Fruit fly (Drosophila melanogaster) whole organism, embryonic: Measurements from ENCODE around the gene rut.

Source experiments
- Abd-B ChIP-seq: fragments of 200-800 bp; sonication (Bioruptor generic); optimal IDR thresholded peaks from 2 replicates; lab custom pipeline; 2018; ENCODE audit warnings: missing biosample characterization, mild to moderate bottlenecking, missing genetic modification characterization, moderate library complexity
- CG10431 ChIP-seq: fragments of 200-800 bp; sonication (Bioruptor generic); optimal IDR thresholded peaks from 3 replicates; lab custom pipeline; 2018; ENCODE audit warnings: missing biosample characterization, mild to moderate bottlenecking, missing genetic modification characterization
- CG11085 ChIP-seq: fragments of 200-800 bp; sonication (Bioruptor generic); IDR thresholded peaks from 2 replicates; pipeline ENCODE4 v1.3.6; 2022; ENCODE audit warnings: missing biosample characterization, missing genetic modification characterization
- CG11723 ChIP-seq: fragments of 200-800 bp; sonication (Bioruptor generic); optimal IDR thresholded peaks from 2 replicates; lab custom pipeline; 2017; ENCODE audit warnings: missing biosample characterization, mild to moderate bottlenecking, missing genetic modification characterization
- CG12071 ChIP-seq: fragments of 200-800 bp; sonication (Bioruptor generic); optimal IDR thresholded peaks from 3 replicates; lab custom pipeline; 2018; ENCODE audit warnings: missing biosample characterization, mild to moderate bottlenecking, missing genetic modification characterization
- CG14667 ChIP-seq: fragments of 200-800 bp; sonication (Bioruptor generic); IDR thresholded peaks from 2 replicates; pipeline ENCODE4 v1.3.6; 2022; ENCODE audit warnings: missing biosample characterization, missing genetic modification characterization
- CG15073 ChIP-seq: fragments of 200-800 bp; sonication (Bioruptor generic); optimal IDR thresholded peaks from 2 replicates; lab custom pipeline; 2016; ENCODE audit warnings: missing biosample characterization, missing genetic modification characterization
- CG1603 ChIP-seq: fragments of 200-800 bp; sonication (Bioruptor generic); optimal IDR thresholded peaks from 2 replicates; lab custom pipeline; 2019; ENCODE audit warnings: missing biosample characterization, mild to moderate bottlenecking, missing genetic modification characterization, moderate library complexity
- CG18619 ChIP-seq: fragments of 200-800 bp; sonication (Bioruptor generic); optimal IDR thresholded peaks from 3 replicates; lab custom pipeline; 2017; ENCODE audit warnings: missing biosample characterization, mild to moderate bottlenecking, missing genetic modification characterization
- CG2129 ChIP-seq: fragments of 200-800 bp; sonication (Bioruptor generic); IDR thresholded peaks from 2 replicates; pipeline ENCODE4 v1.3.6; 2022; ENCODE audit warnings: missing biosample characterization, missing genetic modification characterization; ENCODE audit not compliant: partially characterized antibody
- CG2889 ChIP-seq: fragments of 200-800 bp; sonication (Bioruptor generic); IDR thresholded peaks from 3 replicates; pipeline ENCODE4 v1.3.6; 2022; ENCODE audit warnings: missing biosample characterization, missing genetic modification characterization
- CG32772 ChIP-seq: fragments of 200-800 bp; sonication (Bioruptor generic); IDR thresholded peaks from 2 replicates; pipeline ENCODE4 v1.3.6; 2022; ENCODE audit warnings: missing biosample characterization, missing genetic modification characterization
- CG34422 ChIP-seq: fragments of 200-800 bp; sonication (Bioruptor generic); IDR thresholded peaks from 3 replicates; pipeline ENCODE4 v1.3.6; 2022; ENCODE audit warnings: missing biosample characterization, missing genetic modification characterization
- CG3995 ChIP-seq: fragments of 200-800 bp; sonication (Bioruptor generic); optimal IDR thresholded peaks from 3 replicates; lab custom pipeline; 2016; ENCODE audit warnings: missing biosample characterization, missing genetic modification characterization
- CG4707 ChIP-seq: fragments of 200-800 bp; sonication (Bioruptor generic); optimal IDR thresholded peaks from 2 replicates; lab custom pipeline; 2018; ENCODE audit warnings: missing biosample characterization, mild to moderate bottlenecking, missing genetic modification characterization, moderate library complexity
- CG5245 ChIP-seq: fragments of 200-800 bp; sonication (Bioruptor generic); optimal IDR thresholded peaks from 3 replicates; lab custom pipeline; 2016; ENCODE audit warnings: missing biosample characterization, missing genetic modification characterization
- CG7556 ChIP-seq: fragments of 200-800 bp; sonication (Bioruptor generic); optimal IDR thresholded peaks from 2 replicates; lab custom pipeline; 2017; ENCODE audit warnings: missing biosample characterization, mild to moderate bottlenecking, missing genetic modification characterization
- CG9727 ChIP-seq: fragments of 200-800 bp; sonication (Bioruptor generic); optimal IDR thresholded peaks from 3 replicates; lab custom pipeline; 2017; ENCODE audit warnings: missing biosample characterization, mild to moderate bottlenecking, missing genetic modification characterization
- Doc2 ChIP-seq: fragments of 200-800 bp; sonication (Bioruptor generic); IDR thresholded peaks from 2 replicates; pipeline ENCODE4 v1.3.6; 2022; ENCODE audit warnings: missing biosample characterization, missing genetic modification characterization
- Dp ChIP-seq: fragments of 200-800 bp; sonication (Bioruptor generic); optimal IDR thresholded peaks from 2 replicates; lab custom pipeline; 2018; ENCODE audit warnings: missing biosample characterization, mild to moderate bottlenecking, missing genetic modification characterization, moderate library complexity
- Ets97D ChIP-seq: fragments of 200-800 bp; sonication (Bioruptor generic); optimal IDR thresholded peaks from 3 replicates; lab custom pipeline; 2016; ENCODE audit warnings: missing biosample characterization, missing genetic modification characterization
- Lhr ChIP-seq: fragments of 200-800 bp; sonication (Bioruptor generic); optimal IDR thresholded peaks from 3 replicates; lab custom pipeline; 2017; ENCODE audit warnings: mild to moderate bottlenecking, missing biosample characterization, missing genetic modification reagents, missing genetic modification characterization
- NFAT ChIP-seq: fragments of 200-800 bp; sonication (Bioruptor generic); IDR thresholded peaks from 2 replicates; pipeline ENCODE4 v1.3.6; 2022; ENCODE audit warnings: missing biosample characterization, missing genetic modification characterization
- NfI ChIP-seq: fragments of 200-800 bp; sonication (Bioruptor generic); optimal IDR thresholded peaks from 3 replicates; lab custom pipeline; 2018; ENCODE audit warnings: missing biosample characterization, mild to moderate bottlenecking, missing genetic modification characterization, moderate library complexity
- Opbp ChIP-seq: fragments of 200-800 bp; sonication (Bioruptor generic); IDR thresholded peaks from 3 replicates; pipeline ENCODE4 v1.3.6; 2022; ENCODE audit warnings: missing biosample characterization, missing genetic modification characterization; ENCODE audit not compliant: partially characterized antibody
- Rx ChIP-seq: fragments of 200-800 bp; sonication (Bioruptor generic); IDR thresholded peaks from 2 replicates; pipeline ENCODE4 v1.3.6; 2022; ENCODE audit warnings: missing biosample characterization, missing genetic modification characterization
- Sin3A ChIP-seq: fragments of >200 bp; optimal IDR thresholded peaks from 2 replicates; lab custom pipeline; 2018
- Sry-δ ChIP-seq: fragments of 200-800 bp; sonication (Bioruptor generic); optimal IDR thresholded peaks from 2 replicates; lab custom pipeline; 2016; ENCODE audit warnings: missing biosample characterization, missing genetic modification characterization
- Trl ChIP-seq, 3 experiments: fragments of >200 bp in 2 of 3; fragments of 200-800 bp in 1 of 3; sonication (Bioruptor generic) in 1 of 3; optimal IDR thresholded peaks; 2 replicates in 1 of 3; 3 replicates in 2 of 3; lab custom pipeline; 2016 to 2017; ENCODE audit warnings: missing biosample characterization in 1 of 3, missing genetic modification characterization in 1 of 3
- ab ChIP-seq: fragments of 200-800 bp; sonication (Bioruptor generic); optimal IDR thresholded peaks from 2 replicates; lab custom pipeline; 2016; ENCODE audit warnings: missing biosample characterization, missing genetic modification characterization
- ato ChIP-seq: fragments of 200-800 bp; sonication (Bioruptor generic); IDR thresholded peaks from 2 replicates; pipeline ENCODE4 v1.3.6; 2022; ENCODE audit warnings: missing biosample characterization, missing genetic modification characterization; ENCODE audit not compliant: partially characterized antibody
- bab2 ChIP-seq: fragments of 200-800 bp; sonication (Bioruptor generic); optimal IDR thresholded peaks from 2 replicates; lab custom pipeline; 2016; ENCODE audit warnings: missing biosample characterization, missing genetic modification characterization
- bcd ChIP-seq: fragments of 200-800 bp; sonication (Bioruptor generic); optimal IDR thresholded peaks from 2 replicates; lab custom pipeline; 2017; ENCODE audit warnings: missing biosample characterization, mild to moderate bottlenecking, missing genetic modification characterization
- btn ChIP-seq: fragments of 200-800 bp; sonication (Bioruptor generic); optimal IDR thresholded peaks from 2 replicates; lab custom pipeline; 2016; ENCODE audit warnings: missing biosample characterization, missing genetic modification characterization
- ci ChIP-seq: fragments of 200-800 bp; sonication (Bioruptor generic); IDR thresholded peaks from 3 replicates; pipeline ENCODE4 v1.3.6; 2022; ENCODE audit warnings: missing biosample characterization, missing genetic modification characterization
- dati ChIP-seq: fragments of 200-800 bp; sonication (Bioruptor generic); IDR thresholded peaks from 2 replicates; pipeline ENCODE4 v1.3.6; 2022; ENCODE audit warnings: missing biosample characterization, missing genetic modification characterization
- fd102C ChIP-seq: fragments of 200-800 bp; sonication (Bioruptor generic); optimal IDR thresholded peaks from 2 replicates; lab custom pipeline; 2018; ENCODE audit warnings: missing biosample characterization, mild to moderate bottlenecking, missing genetic modification characterization, moderate library complexity
- gce ChIP-seq: fragments of 200-800 bp; sonication (Bioruptor generic); IDR thresholded peaks from 3 replicates; pipeline ENCODE4 v1.3.6; 2022; ENCODE audit warnings: missing biosample characterization, missing genetic modification characterization
- hkb ChIP-seq, 2 experiments: fragments of 200-800 bp in 1 of 2; fragments of >200 bp in 1 of 2; sonication (Bioruptor generic) in 1 of 2; IDR thresholded peaks in 1 of 2; optimal IDR thresholded peaks in 1 of 2; 2 replicates each; pipeline versions ENCODE4 v1.3.6 to Lab custom; 2017 to 2022; ENCODE audit warnings: missing biosample characterization in 1 of 2, missing genetic modification characterization in 1 of 2
- lmd ChIP-seq: fragments of 200-800 bp; sonication (Bioruptor generic); IDR thresholded peaks from 2 replicates; pipeline ENCODE4 v1.3.6; 2022; ENCODE audit warnings: missing biosample characterization, missing genetic modification characterization
- luna ChIP-seq: fragments of 200-800 bp; sonication (Bioruptor generic); optimal IDR thresholded peaks from 2 replicates; lab custom pipeline; 2016; ENCODE audit warnings: missing biosample characterization, missing genetic modification characterization
- psq ChIP-seq: fragments of 200-800 bp; sonication (Bioruptor generic); optimal IDR thresholded peaks from 2 replicates; lab custom pipeline; 2017; ENCODE audit warnings: missing biosample characterization, missing genetic modification characterization
- pum ChIP-seq: fragments of 200-800 bp; sonication (Bioruptor generic); optimal IDR thresholded peaks from 2 replicates; lab custom pipeline; 2016; ENCODE audit warnings: missing biosample characterization, missing genetic modification characterization
- ranshi ChIP-seq: fragments of 200-800 bp; sonication (Bioruptor generic); IDR thresholded peaks from 2 replicates; pipeline ENCODE4 v1.3.6; 2022; ENCODE audit warnings: missing biosample characterization, missing genetic modification characterization
- ro ChIP-seq: fragments of 200-800 bp; sonication (Bioruptor generic); IDR thresholded peaks from 2 replicates; pipeline ENCODE4 v1.3.6; 2022; ENCODE audit warnings: missing biosample characterization, missing genetic modification characterization
- ssp ChIP-seq: fragments of 200-800 bp; sonication (Bioruptor generic); IDR thresholded peaks from 2 replicates; pipeline ENCODE4 v1.3.6; 2022; ENCODE audit warnings: missing biosample characterization, missing genetic modification characterization
- tll ChIP-seq, 2 experiments: fragments of 200-800 bp in 1 of 2; fragments of >200 bp in 1 of 2; sonication (Bioruptor generic) in 1 of 2; optimal IDR thresholded peaks; 2 replicates each; lab custom pipeline; 2017 to 2019; ENCODE audit warnings: missing biosample characterization in 2 of 2, missing genetic modification characterization in 2 of 2, mild to moderate bottlenecking in 1 of 2, moderate library complexity in 1 of 2
- tup ChIP-seq: fragments of 200-800 bp; sonication (Bioruptor generic); optimal IDR thresholded peaks from 2 replicates; lab custom pipeline; 2016; ENCODE audit warnings: missing biosample characterization, mild to moderate bottlenecking, missing genetic modification characterization, moderate library complexity
- unpg ChIP-seq: fragments of 200-800 bp; sonication (Bioruptor generic); optimal IDR thresholded peaks from 3 replicates; lab custom pipeline; 2018; ENCODE audit warnings: missing biosample characterization, mild to moderate bottlenecking, missing genetic modification characterization, moderate library complexity
- yki ChIP-seq: fragments of >200 bp; optimal IDR thresholded peaks from 3 replicates; lab custom pipeline; 2018

rut gene

DNA sequence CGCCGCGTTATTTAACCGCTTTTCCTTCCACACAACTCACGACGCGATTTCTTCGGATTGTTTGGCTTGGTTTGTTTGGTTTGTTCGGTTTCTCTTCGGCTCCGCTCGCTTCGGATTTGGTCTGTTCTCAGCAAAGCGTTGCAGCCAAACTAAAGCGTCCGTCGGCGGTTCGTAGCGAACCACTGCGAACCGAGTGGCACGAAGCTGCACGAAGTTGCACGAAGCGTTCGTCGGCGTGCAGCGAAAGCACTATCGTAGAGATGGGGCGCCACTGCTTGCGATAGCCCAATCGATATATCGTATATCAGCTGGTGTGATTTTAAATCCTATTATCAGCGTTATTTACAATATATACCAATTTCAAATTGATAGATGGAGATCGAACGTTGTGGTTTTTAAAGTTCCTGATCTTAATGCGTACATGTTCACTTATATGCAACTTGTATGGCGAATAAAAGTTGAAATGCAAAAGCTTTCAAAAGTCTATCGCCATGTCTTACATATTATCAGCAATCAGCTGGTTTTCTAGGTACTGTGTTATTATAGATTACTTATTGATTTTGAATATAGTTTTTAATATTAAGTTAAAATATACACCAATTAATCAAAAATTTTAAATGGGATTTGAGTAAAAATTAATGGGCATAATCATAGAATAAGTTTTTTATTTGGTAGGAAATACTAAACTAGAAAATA is at the start of gene rut (continued):
- TF ChIP-seq CG32772 (GFP tag; lab: Robert Waterston, UW) (no peak), gce (GFP tag; lab: Robert Waterston, UW) (no peak), CG11723 (GFP tag; lab: Kevin White, UChicago) (no peak), bab2 (GFP tag; lab: Kevin White, UChicago) (peak; percentile 15), CG14667 (GFP tag; lab: Robert Waterston, UW) (no peak), Opbp (GFP tag; lab: Robert Waterston, UW) (peak; percentile 95), Ets97D (peak; percentile 35), btn (no peak), bcd (GFP tag; lab: Kevin White, UChicago) (peak; percentile 3), ro (no peak), Lhr (no peak), NfI (GFP tag; lab: Kevin White, UChicago) (no peak), CG1603 (tag; lab: Kevin White, UChicago) (peak; percentile 36), psq (GFP tag; lab: Kevin White, UChicago) (no peak), CG18619 (no peak), fd102C (no peak), lmd (GFP tag; lab: Robert Waterston, UW) (no peak), unpg (GFP tag; lab: Kevin White, UChicago) (no peak), tll (GFP tag; optimal IDR thresholded peaks at IDR 0.05; lab: Kevin White, UChicago) (no peak), ab (no peak), CG3995 (GFP tag; lab: Kevin White, UChicago) (peak; percentile 84), CG34422 (GFP tag; lab: Robert Waterston, UW) (peak; percentile 64; the same call in 1 of the 3 replicates), hkb (optimal IDR thresholded peaks at IDR 0.05; lab: Kevin White, UChicago) (no peak), hkb (GFP tag; IDR thresholded peaks at IDR 0.05; lab: Robert Waterston, UW) (peak; percentile 22; the same call in 1 of the 2 replicates), Trl (optimal IDR thresholded peaks at IDR 0.05; lab: Kevin White, UChicago) (no peak), Trl (GFP tag; optimal IDR thresholded peaks at IDR 0.05; lab: Kevin White, UChicago) (peak; percentile 49), tup (GFP tag; lab: Kevin White, UChicago) (no peak), CG2129 (GFP tag; lab: Robert Waterston, UW) (peak; percentile 65), CG9727 (GFP tag; lab: Kevin White, UChicago) (no peak), CG12071 (peak; percentile 39), CG10431 (GFP tag; lab: Kevin White, UChicago) (no peak), NFAT (GFP tag; lab: Robert Waterston, UW) (peak; percentile 39; the same call in 1 of the 2 replicates), dati (GFP tag; lab: Robert Waterston, UW) (no peak), CG7556 (no peak), ci (GFP tag; lab: Robert Waterston, UW) (peak; percentile 75; the same call in 2 of the 3 replicates), CG5245 (GFP tag; lab: Kevin White, UChicago) (no peak), CG4707 (GFP tag; lab: Kevin White, UChicago) (no peak), yki (lab: Kevin White, UChicago) (no peak), CG15073 (GFP tag; lab: Kevin White, UChicago) (no peak), CG11085 (GFP tag; lab: Robert Waterston, UW) (peak; percentile 39; the same call in 1 of the 2 replicates), Dp (GFP tag; lab: Kevin White, UChicago) (peak; percentile 20), Doc2 (GFP tag; lab: Robert Waterston, UW) (no peak), luna (GFP tag; lab: Kevin White, UChicago) (no peak), Abd-B (GFP tag; lab: Kevin White, UChicago) (no peak), Sin3A (lab: Kevin White, UChicago) (no peak), Sry-δ (GFP tag; lab: Kevin White, UChicago) (peak; percentile 91), ranshi (GFP tag; lab: Robert Waterston, UW) (no peak), ato (GFP tag; lab: Robert Waterston, UW) (peak; percentile 92; the same call in 1 of the 2 replicates), ssp (0 out of 2 replicates have a peak, but pooled peaks have one; percentile 21), pum (GFP tag; lab: Kevin White, UChicago) (no peak), CG2889 (GFP tag; lab: Robert Waterston, UW) (no peak), Rx (GFP tag; lab: Robert Waterston, UW) (no peak)
